Worm (Caenorhabditis elegans) whole organism, L3 larva: ENCODE measurements around the gene F54D10.5.

ENCODE experiments used
- egl-27 ChIP-seq: sonication (generic microtip); optimal IDR thresholded peaks from 4 replicates; lab custom pipeline; 2017; ENCODE audit warnings: missing biosample characterization, missing genetic modification reagents, missing genetic modification characterization
- jun-1 ChIP-seq: fragments of 150-350 bp; optimal IDR thresholded peaks from 2 replicates; lab custom pipeline; 2014; ENCODE audit warnings: missing biosample characterization, missing genetic modification reagents, missing genetic modification characterization
- lin-15B ChIP-seq: fragments of 150-350 bp; optimal IDR thresholded peaks from 2 replicates; lab custom pipeline; 2014; ENCODE audit warnings: missing biosample characterization, missing genetic modification characterization
- nhr-25 ChIP-seq: sonication (generic microtip); optimal IDR thresholded peaks from 2 replicates; lab custom pipeline; 2017; ENCODE audit warnings: missing biosample characterization, missing genetic modification characterization
- nhr-28 ChIP-seq: fragments of 150-350 bp; optimal IDR thresholded peaks from 2 replicates; lab custom pipeline; 2014; ENCODE audit warnings: missing biosample characterization, missing genetic modification characterization
- nhr-77 ChIP-seq: fragments of 150-350 bp; optimal IDR thresholded peaks from 2 replicates; lab custom pipeline; 2014; ENCODE audit warnings: missing biosample characterization, missing genetic modification characterization
- pqm-1 ChIP-seq: fragments of 150-350 bp; optimal IDR thresholded peaks from 2 replicates; lab custom pipeline; 2017; ENCODE audit warnings: missing biosample characterization, missing genetic modification characterization, inconsistent platforms
- snpc-4 ChIP-seq: fragments of 150-350 bp; optimal IDR thresholded peaks from 2 replicates; lab custom pipeline; 2014; ENCODE audit warnings: missing biosample characterization, missing genetic modification characterization
- zag-1 ChIP-seq: fragments of 150-350 bp; optimal IDR thresholded peaks from 2 replicates; lab custom pipeline; 2014; ENCODE audit warnings: missing biosample characterization, missing genetic modification characterization

DNA sequence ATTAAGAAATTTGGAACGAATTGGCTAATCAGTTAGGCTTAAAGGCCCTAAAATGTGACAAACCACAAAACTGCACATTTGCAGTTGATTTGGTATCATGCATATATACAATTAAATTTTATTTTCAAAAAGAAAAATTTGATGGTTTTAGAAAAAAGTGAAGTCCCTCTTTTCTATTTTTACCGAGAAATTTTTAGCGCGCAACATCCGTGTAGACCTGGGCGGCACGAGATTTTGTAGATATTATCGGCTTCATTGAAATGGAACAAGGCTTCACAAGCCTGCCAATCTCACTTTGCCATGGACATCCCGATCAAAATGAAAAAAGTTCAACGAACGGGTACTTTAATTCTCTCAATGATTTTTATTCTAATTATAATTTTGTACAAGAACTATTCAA, 38.1 kb upstream of the F54D10.5 start, which contains the start of gene C17A2.2:
- TF ChIP-seq egl-27 (tag; lab: Kevin White, UChicago) (no peak), lin-15B (tag; lab: Kevin White, UChicago) (no peak), nhr-25 (tag; lab: Kevin White, UChicago) (no peak), nhr-28 (tag; lab: Kevin White, UChicago) (no peak), pqm-1 (tag; lab: Kevin White, UChicago) (no peak), nhr-77 (no peak), jun-1 (tag; lab: Kevin White, UChicago) (no peak), zag-1 (tag; lab: Kevin White, UChicago) (no peak), snpc-4 (tag; lab: Kevin White, UChicago) (no peak)
